Worm (Caenorhabditis elegans) whole organism, L2 larva: Measurements from ENCODE around the gene ZK795.3.

Experiments used
- C34F6.9 ChIP-seq: fragments of 150-350 bp; optimal IDR thresholded peaks from 2 replicates; lab custom pipeline; 2014; ENCODE audit warnings: missing biosample characterization, missing genetic modification characterization
- F13H6.1 ChIP-seq: sonication (generic microtip); optimal IDR thresholded peaks from 2 replicates; lab custom pipeline; 2016; ENCODE audit warnings: missing genetic modification characterization, missing compliant biosample characterization
- R02D3.7 ChIP-seq: fragments of 150-350 bp; optimal IDR thresholded peaks from 2 replicates; lab custom pipeline; 2014; ENCODE audit warnings: missing biosample characterization, missing genetic modification characterization
- Y55F3AM.14 ChIP-seq: fragments of 200-800 bp; sonication (Bioruptor generic); optimal IDR thresholded peaks from 2 replicates; lab custom pipeline; 2018; ENCODE audit warnings: mild to moderate bottlenecking, missing genetic modification characterization, missing compliant biosample characterization
- ZK546.5 ChIP-seq: sonication (generic microtip); optimal IDR thresholded peaks from 2 replicates; lab custom pipeline; 2017; ENCODE audit warnings: missing biosample characterization, missing genetic modification characterization
- alr-1 ChIP-seq: fragments of 150-350 bp; optimal IDR thresholded peaks from 2 replicates; lab custom pipeline; 2014; ENCODE audit warnings: missing biosample characterization, missing genetic modification characterization
- ama-1 ChIP-seq: fragments of 150-350 bp; optimal IDR thresholded peaks from 2 replicates; lab custom pipeline; 2018; ENCODE audit warnings: inconsistent platforms
- blmp-1 ChIP-seq: sonication (generic microtip); optimal IDR thresholded peaks from 2 replicates; lab custom pipeline; 2017; ENCODE audit warnings: missing genetic modification characterization, mild to moderate bottlenecking, missing compliant biosample characterization, antibody characterized with exemption, moderate library complexity; ENCODE audit not compliant: insufficient read depth
- ceh-82 ChIP-seq: fragments of 150-350 bp; optimal IDR thresholded peaks from 2 replicates; lab custom pipeline; 2014; ENCODE audit warnings: missing biosample characterization, missing genetic modification characterization
- crh-2 ChIP-seq: sonication (generic microtip); optimal IDR thresholded peaks from 2 replicates; lab custom pipeline; 2017; ENCODE audit warnings: missing biosample characterization, missing genetic modification characterization
- egl-27 ChIP-seq: sonication (generic microtip); optimal IDR thresholded peaks from 3 replicates; lab custom pipeline; 2017; ENCODE audit warnings: missing biosample characterization, missing genetic modification reagents, missing genetic modification characterization
- elt-1 ChIP-seq: fragments of 150-350 bp; optimal IDR thresholded peaks from 2 replicates; lab custom pipeline; 2014; ENCODE audit warnings: missing biosample characterization, missing genetic modification characterization
- lin-13 ChIP-seq: fragments of 150-350 bp; optimal IDR thresholded peaks from 2 replicates; lab custom pipeline; 2014; ENCODE audit warnings: missing biosample characterization, missing genetic modification reagents, missing genetic modification characterization
- lin-39 ChIP-seq: fragments of 150-350 bp; optimal IDR thresholded peaks from 2 replicates; lab custom pipeline; 2014; ENCODE audit warnings: missing biosample characterization, missing genetic modification reagents, missing genetic modification characterization
- lsy-2 ChIP-seq, 2 experiments: fragments of 150-350 bp in 1 of 2; sonication (generic microtip) in 1 of 2; optimal IDR thresholded peaks; 2 replicates each; lab custom pipeline; 2014 to 2017; ENCODE audit warnings: missing biosample characterization in 2 of 2, missing genetic modification characterization in 2 of 2
- mbf-1 ChIP-seq: sonication (generic microtip); optimal IDR thresholded peaks from 2 replicates; lab custom pipeline; 2017; ENCODE audit warnings: missing biosample characterization, missing genetic modification characterization
- mdl-1 ChIP-seq, 2 experiments: fragments of 150-350 bp in 1 of 2; sonication (generic microtip) in 1 of 2; optimal IDR thresholded peaks; 2 replicates each; lab custom pipeline; 2017; ENCODE audit warnings: missing biosample characterization in 2 of 2, missing genetic modification characterization in 2 of 2
- nhr-10 ChIP-seq: sonication (generic microtip); optimal IDR thresholded peaks from 2 replicates; lab custom pipeline; 2017; ENCODE audit warnings: missing biosample characterization, missing genetic modification characterization
- nhr-11 ChIP-seq: fragments of 150-350 bp; optimal IDR thresholded peaks from 2 replicates; lab custom pipeline; 2014; ENCODE audit warnings: missing biosample characterization, missing genetic modification characterization
- nhr-12 ChIP-seq: fragments of 150-350 bp; optimal IDR thresholded peaks from 2 replicates; lab custom pipeline; 2014; ENCODE audit warnings: missing biosample characterization, missing genetic modification characterization
- nhr-129 ChIP-seq: fragments of 150-350 bp; optimal IDR thresholded peaks from 2 replicates; lab custom pipeline; 2014; ENCODE audit warnings: missing biosample characterization, missing genetic modification characterization
- nhr-23 ChIP-seq: fragments of 150-350 bp; optimal IDR thresholded peaks from 2 replicates; lab custom pipeline; 2014; ENCODE audit warnings: missing biosample characterization, missing genetic modification reagents, missing genetic modification characterization
- nhr-237 ChIP-seq: fragments of 150-350 bp; optimal IDR thresholded peaks from 2 replicates; lab custom pipeline; 2014; ENCODE audit warnings: missing biosample characterization, missing genetic modification characterization
- nhr-25 ChIP-seq: fragments of 150-350 bp; sonication (generic microtip); optimal IDR thresholded peaks from 3 replicates; lab custom pipeline; 2014; ENCODE audit warnings: missing biosample characterization, missing genetic modification characterization
- sem-4 ChIP-seq: fragments of 150-350 bp; optimal IDR thresholded peaks from 2 replicates; lab custom pipeline; 2014; ENCODE audit warnings: missing biosample characterization, missing genetic modification reagents, missing genetic modification characterization
- sma-3 ChIP-seq: sonication (generic microtip); optimal IDR thresholded peaks from 2 replicates; lab custom pipeline; 2016; ENCODE audit warnings: missing genetic modification reagents, missing genetic modification characterization, missing compliant biosample characterization
- sma-9 ChIP-seq, 2 experiments: fragments of 150-350 bp in 1 of 2; sonication (generic microtip) in 1 of 2; optimal IDR thresholded peaks; 2 replicates each; lab custom pipeline; 2014 to 2016; ENCODE audit warnings: missing genetic modification characterization in 2 of 2, mild to moderate bottlenecking in 1 of 2, missing biosample characterization in 1 of 2, missing compliant biosample characterization in 1 of 2, missing genetic modification reagents in 1 of 2, moderate library complexity in 1 of 2
- snpc-4 ChIP-seq: fragments of 150-350 bp; optimal IDR thresholded peaks from 2 replicates; lab custom pipeline; 2014; ENCODE audit warnings: missing biosample characterization, missing genetic modification characterization
- unc-39 ChIP-seq: fragments of 150-350 bp; optimal IDR thresholded peaks from 2 replicates; lab custom pipeline; 2014; ENCODE audit warnings: missing biosample characterization, missing genetic modification characterization
- unc-55 ChIP-seq: fragments of 150-350 bp; sonication (generic microtip); optimal IDR thresholded peaks from 3 replicates; lab custom pipeline; 2014; ENCODE audit warnings: missing biosample characterization, missing genetic modification reagents, missing genetic modification characterization
- zag-1 ChIP-seq: fragments of 150-350 bp; optimal IDR thresholded peaks from 2 replicates; lab custom pipeline; 2014; ENCODE audit warnings: missing biosample characterization, missing genetic modification characterization
- ztf-4 ChIP-seq: fragments of 150-350 bp; optimal IDR thresholded peaks from 2 replicates; lab custom pipeline; 2014; ENCODE audit warnings: missing biosample characterization, missing genetic modification characterization

Gene ZK795.3

ce11 chrIV:12574265-12574664, 15.1 kb downstream of the ZK795.3 start:
- no peak for TF ChIP-seq nhr-237
- no peak for TF ChIP-seq ceh-82 (tag; lab: Kevin White, UChicago)
- TF ChIP-seq F13H6.1 (tag; lab: Kevin White, UChicago) = no peak
- TF ChIP-seq lsy-2 (tag; optimal IDR thresholded peaks at IDR 0.05; lab: Kevin White, UChicago) = no peak
- TF ChIP-seq nhr-10 = no peak
- TF ChIP-seq sma-9 (GFP tag; optimal IDR thresholded peaks at IDR 0.05; lab: Kevin White, UChicago) = no peak
- TF ChIP-seq sma-9 (tag; optimal IDR thresholded peaks at IDR 0.05; lab: Kevin White, UChicago) = no peak
- TF ChIP-seq blmp-1 (tag; lab: Kevin White, UChicago) = no peak
- TF ChIP-seq, all 48 proteins: peak for 0

- no peak for TF ChIP-seq elt-1
- TF ChIP-seq snpc-4 = no peak
- TF ChIP-seq ztf-4 = no peak
- no peak for TF ChIP-seq crh-2
- no peak for TF ChIP-seq alr-1 (tag; lab: Kevin White, UChicago)
- TF ChIP-seq sem-4 (tag; lab: Kevin White, UChicago) = no peak
- TF ChIP-seq lin-39 (tag; lab: Kevin White, UChicago) = no peak
- no peak for TF ChIP-seq ama-1 (lab: Kevin White, UChicago)
- TF ChIP-seq unc-55 (GFP tag; lab: Kevin White, UChicago) = no peak
- TF ChIP-seq sma-9 (GFP tag; optimal IDR thresholded peaks at IDR 0.05; lab: Kevin White, UChicago) = no peak
- TF ChIP-seq sma-9 (tag; optimal IDR thresholded peaks at IDR 0.05; lab: Kevin White, UChicago) = no peak
- TF ChIP-seq nhr-10 = no peak
- TF ChIP-seq nhr-23 (tag; lab: Kevin White, UChicago) = no peak
- TF ChIP-seq blmp-1 (tag; lab: Kevin White, UChicago) = no peak
Observed at ce11 chrIV:12581046-12581445, 21.9 kb downstream of the ZK795.3 start, which contains the start of gene K08E7.6. Gene K08E7.6, minus strand, starts transcription at chrIV:12581146.

- peak; percentile 1 for TF ChIP-seq crh-2
- no peak for TF ChIP-seq sma-9 (GFP tag; optimal IDR thresholded peaks at IDR 0.05; lab: Kevin White, UChicago)
- no peak for TF ChIP-seq sma-9 (tag; optimal IDR thresholded peaks at IDR 0.05; lab: Kevin White, UChicago)
- TF ChIP-seq lsy-2 (tag; optimal IDR thresholded peaks at IDR 0.05; lab: Kevin White, UChicago) = peak in 1 of 2 experiments; percentile 17
- TF ChIP-seq nhr-129 (tag; lab: Kevin White, UChicago) = no peak
- peak; percentile 54 for TF ChIP-seq C34F6.9 (tag; lab: Kevin White, UChicago)
- peak; percentile 1 for TF ChIP-seq sem-4 (tag; lab: Kevin White, UChicago)
Observed at ce11 chrIV:12583181-12583580, 24.0 kb downstream of the ZK795.3 start.

ce11 chrIV:12584146-12584545, 25.0 kb downstream of the ZK795.3 start:
- TF ChIP-seq mbf-1 (tag; lab: Kevin White, UChicago) = no peak
- peak in 1 of 2 experiments; percentile 45 for TF ChIP-seq mdl-1 (tag; optimal IDR thresholded peaks at IDR 0.05; lab: Kevin White, UChicago)
- TF ChIP-seq nhr-129 (tag; lab: Kevin White, UChicago) = peak; percentile 21
- TF ChIP-seq nhr-25 (tag; lab: Kevin White, UChicago) = no peak
- peak; percentile 20 for TF ChIP-seq F13H6.1 (tag; lab: Kevin White, UChicago)
- peak; percentile 74 for TF ChIP-seq C34F6.9 (tag; lab: Kevin White, UChicago)
- no peak for TF ChIP-seq sma-9 (GFP tag; optimal IDR thresholded peaks at IDR 0.05; lab: Kevin White, UChicago)
- TF ChIP-seq sma-9 (tag; optimal IDR thresholded peaks at IDR 0.05; lab: Kevin White, UChicago) = no peak
- TF ChIP-seq elt-1 = no peak
- TF ChIP-seq lin-39 (tag; lab: Kevin White, UChicago) = no peak
- TF ChIP-seq ZK546.5 (tag; lab: Kevin White, UChicago) = no peak
- peak; percentile 25 for TF ChIP-seq crh-2
- no peak for TF ChIP-seq Y55F3AM.14 (GFP tag; lab: Kevin White, UChicago)
- peak; percentile 43 for TF ChIP-seq zag-1 (tag; lab: Kevin White, UChicago)
- TF ChIP-seq nhr-11 (tag; lab: Kevin White, UChicago) = no peak
- no peak for TF ChIP-seq unc-39
- TF ChIP-seq sma-3 (GFP tag; lab: Kevin White, UChicago) = no peak
- no peak for TF ChIP-seq egl-27 (tag; lab: Kevin White, UChicago)
- no peak for TF ChIP-seq R02D3.7
- TF ChIP-seq unc-55 (GFP tag; lab: Kevin White, UChicago) = peak; percentile 42
- TF ChIP-seq nhr-12 (tag; lab: Kevin White, UChicago) = no peak
- peak; percentile 47 for TF ChIP-seq snpc-4
- TF ChIP-seq lin-13 (GFP tag; lab: Kevin White, UChicago) = peak; percentile 6

ce11 chrIV:12585966-12586365, 26.8 kb downstream of the ZK795.3 start, which contains the start of gene K08E7.8:
Gene K08E7.8, minus strand, starts transcription at chrIV:12586066.
- TF ChIP-seq ama-1 (lab: Kevin White, UChicago) = no peak
- no peak for TF ChIP-seq nhr-25 (tag; lab: Kevin White, UChicago)
